Fruit fly (Drosophila melanogaster) whole organism, prepupa: ENCODE results near the gene CAH5.

Source experiments
- CG10631 ChIP-seq: fragments of 200-800 bp; sonication (Bioruptor generic); optimal IDR thresholded peaks from 2 replicates; lab custom pipeline; 2016; ENCODE audit warnings: missing biosample characterization, missing genetic modification characterization
- CG10669 ChIP-seq: fragments of 200-800 bp; sonication (Bioruptor generic); optimal IDR thresholded peaks from 3 replicates; lab custom pipeline; 2018; ENCODE audit warnings: missing biosample characterization, mild to moderate bottlenecking, missing genetic modification characterization, moderate library complexity
- CG11902 ChIP-seq: fragments of 200-800 bp; sonication (Bioruptor generic); optimal IDR thresholded peaks from 3 replicates; lab custom pipeline; 2016; ENCODE audit warnings: missing biosample characterization, missing genetic modification characterization
- CG15336 ChIP-seq: fragments of 200-800 bp; sonication (Bioruptor generic); IDR thresholded peaks from 2 replicates; pipeline ENCODE4 v1.3.6; 2022; ENCODE audit warnings: missing biosample characterization, missing genetic modification characterization
- CG1621 ChIP-seq: fragments of 200-800 bp; sonication (Bioruptor generic); optimal IDR thresholded peaks from 3 replicates; lab custom pipeline; 2018; ENCODE audit warnings: missing biosample characterization, mild to moderate bottlenecking, missing genetic modification characterization
- CG16779 ChIP-seq: fragments of 200-800 bp; sonication (Bioruptor generic); optimal IDR thresholded peaks from 3 replicates; lab custom pipeline; 2017; ENCODE audit warnings: missing biosample characterization, mild to moderate bottlenecking, missing genetic modification characterization
- CG3032 ChIP-seq: fragments of 200-800 bp; optimal IDR thresholded peaks from 2 replicates; lab custom pipeline; 2019; ENCODE audit warnings: missing biosample characterization, mild to moderate bottlenecking, missing genetic modification characterization, moderate library complexity
- CG32006 ChIP-seq: fragments of 200-800 bp; sonication (Bioruptor generic); optimal IDR thresholded peaks from 3 replicates; lab custom pipeline; 2017; ENCODE audit warnings: missing biosample characterization, mild to moderate bottlenecking, missing genetic modification characterization
- CG6276 ChIP-seq: fragments of 200-800 bp; sonication (Bioruptor generic); optimal IDR thresholded peaks from 2 replicates; lab custom pipeline; 2017; ENCODE audit warnings: missing biosample characterization, mild to moderate bottlenecking, missing genetic modification characterization
- CG6792 ChIP-seq: fragments of 200-800 bp; sonication (Bioruptor generic); optimal IDR thresholded peaks from 3 replicates; lab custom pipeline; 2016; ENCODE audit warnings: missing biosample characterization, missing genetic modification characterization
- CG8119 ChIP-seq: fragments of 200-800 bp; sonication (Bioruptor generic); IDR thresholded peaks from 3 replicates; pipeline ENCODE4 v1.3.6; 2022; ENCODE audit warnings: missing biosample characterization, missing genetic modification characterization
- CG8319 ChIP-seq: fragments of 200-800 bp; sonication (Bioruptor generic); optimal IDR thresholded peaks from 3 replicates; lab custom pipeline; 2016; ENCODE audit warnings: missing biosample characterization, missing genetic modification characterization
- CG9139 ChIP-seq: fragments of 200-800 bp; sonication (Bioruptor generic); optimal IDR thresholded peaks from 3 replicates; lab custom pipeline; 2017; ENCODE audit warnings: missing biosample characterization, mild to moderate bottlenecking, missing genetic modification characterization
- Eip75B ChIP-seq: fragments of 200-800 bp; sonication (Bioruptor generic); optimal IDR thresholded peaks from 3 replicates; lab custom pipeline; 2016; ENCODE audit warnings: missing biosample characterization, missing genetic modification characterization
- Ets21C ChIP-seq: fragments of 200-800 bp; sonication (Bioruptor generic); optimal IDR thresholded peaks from 3 replicates; lab custom pipeline; 2016; ENCODE audit warnings: missing biosample characterization, missing genetic modification characterization
- Ets96B ChIP-seq: fragments of 200-800 bp; optimal IDR thresholded peaks from 2 replicates; lab custom pipeline; 2019; ENCODE audit warnings: missing biosample characterization, mild to moderate bottlenecking, missing genetic modification characterization, moderate library complexity
- Lpt ChIP-seq: fragments of 200-800 bp; sonication (Bioruptor generic); optimal IDR thresholded peaks from 3 replicates; lab custom pipeline; 2016; ENCODE audit warnings: missing biosample characterization, missing genetic modification characterization
- Met ChIP-seq: fragments of 200-800 bp; sonication (Bioruptor generic); optimal IDR thresholded peaks from 3 replicates; lab custom pipeline; 2016; ENCODE audit warnings: missing biosample characterization, missing genetic modification characterization
- Sox14 ChIP-seq: fragments of 200-800 bp; sonication (Bioruptor generic); optimal IDR thresholded peaks from 3 replicates; lab custom pipeline; 2016; ENCODE audit warnings: missing biosample characterization, missing genetic modification characterization
- Sox15 ChIP-seq: fragments of 200-800 bp; sonication (Bioruptor generic); optimal IDR thresholded peaks from 3 replicates; lab custom pipeline; 2016; ENCODE audit warnings: missing biosample characterization, missing genetic modification characterization
- acj6 ChIP-seq: fragments of 200-800 bp; sonication (Bioruptor generic); optimal IDR thresholded peaks from 3 replicates; lab custom pipeline; 2016; ENCODE audit warnings: missing biosample characterization, missing genetic modification characterization
- cyc ChIP-seq: fragments of 200-800 bp; sonication (Bioruptor generic); optimal IDR thresholded peaks from 3 replicates; lab custom pipeline; 2016; ENCODE audit warnings: missing biosample characterization, missing genetic modification characterization
- dac ChIP-seq: fragments of 200-800 bp; sonication (Bioruptor generic); optimal IDR thresholded peaks from 2 replicates; lab custom pipeline; 2017; ENCODE audit warnings: missing biosample characterization, mild to moderate bottlenecking, missing genetic modification characterization
- dsx ChIP-seq: fragments of 200-800 bp; optimal IDR thresholded peaks from 3 replicates; lab custom pipeline; 2019; ENCODE audit warnings: missing biosample characterization, mild to moderate bottlenecking, missing genetic modification characterization, moderate library complexity; ENCODE audit not compliant: poor library complexity, severe bottlenecking
- fd59A ChIP-seq: fragments of 200-800 bp; sonication (Bioruptor generic); optimal IDR thresholded peaks from 2 replicates; lab custom pipeline; 2017; ENCODE audit warnings: missing biosample characterization, mild to moderate bottlenecking, missing genetic modification characterization, missing genetic modification reagents
- fd85E ChIP-seq: fragments of 200-800 bp; sonication (Bioruptor generic); optimal IDR thresholded peaks from 3 replicates; lab custom pipeline; 2016; ENCODE audit warnings: missing biosample characterization, missing genetic modification characterization
- fkh ChIP-seq: fragments of 200-800 bp; sonication (Bioruptor generic); optimal IDR thresholded peaks from 3 replicates; lab custom pipeline; 2017; ENCODE audit warnings: missing biosample characterization, mild to moderate bottlenecking, missing genetic modification characterization, moderate library complexity
- lz ChIP-seq: fragments of 200-800 bp; sonication (Bioruptor generic); optimal IDR thresholded peaks from 3 replicates; lab custom pipeline; 2016; ENCODE audit warnings: missing biosample characterization, missing genetic modification characterization
- net ChIP-seq: fragments of 200-800 bp; sonication (Bioruptor generic); optimal IDR thresholded peaks from 3 replicates; lab custom pipeline; 2016; ENCODE audit warnings: missing biosample characterization, missing genetic modification characterization
- ss ChIP-seq, 2 experiments: fragments of 200-800 bp; sonication (Bioruptor generic); optimal IDR thresholded peaks; 2 replicates in 1 of 2; 3 replicates in 1 of 2; lab custom pipeline; 2017 to 2018; ENCODE audit warnings: mild to moderate bottlenecking in 2 of 2, missing biosample characterization in 2 of 2, missing genetic modification characterization in 2 of 2, moderate library complexity in 1 of 2
- topi ChIP-seq: fragments of 200-800 bp; sonication (Bioruptor generic); optimal IDR thresholded peaks from 3 replicates; lab custom pipeline; 2016; ENCODE audit warnings: missing biosample characterization, missing genetic modification characterization
- vri ChIP-seq: fragments of 200-800 bp; sonication (Bioruptor generic); optimal IDR thresholded peaks from 3 replicates; lab custom pipeline; 2016; ENCODE audit warnings: missing biosample characterization, mild to moderate bottlenecking, missing genetic modification characterization

The CAH5 gene

DNA sequence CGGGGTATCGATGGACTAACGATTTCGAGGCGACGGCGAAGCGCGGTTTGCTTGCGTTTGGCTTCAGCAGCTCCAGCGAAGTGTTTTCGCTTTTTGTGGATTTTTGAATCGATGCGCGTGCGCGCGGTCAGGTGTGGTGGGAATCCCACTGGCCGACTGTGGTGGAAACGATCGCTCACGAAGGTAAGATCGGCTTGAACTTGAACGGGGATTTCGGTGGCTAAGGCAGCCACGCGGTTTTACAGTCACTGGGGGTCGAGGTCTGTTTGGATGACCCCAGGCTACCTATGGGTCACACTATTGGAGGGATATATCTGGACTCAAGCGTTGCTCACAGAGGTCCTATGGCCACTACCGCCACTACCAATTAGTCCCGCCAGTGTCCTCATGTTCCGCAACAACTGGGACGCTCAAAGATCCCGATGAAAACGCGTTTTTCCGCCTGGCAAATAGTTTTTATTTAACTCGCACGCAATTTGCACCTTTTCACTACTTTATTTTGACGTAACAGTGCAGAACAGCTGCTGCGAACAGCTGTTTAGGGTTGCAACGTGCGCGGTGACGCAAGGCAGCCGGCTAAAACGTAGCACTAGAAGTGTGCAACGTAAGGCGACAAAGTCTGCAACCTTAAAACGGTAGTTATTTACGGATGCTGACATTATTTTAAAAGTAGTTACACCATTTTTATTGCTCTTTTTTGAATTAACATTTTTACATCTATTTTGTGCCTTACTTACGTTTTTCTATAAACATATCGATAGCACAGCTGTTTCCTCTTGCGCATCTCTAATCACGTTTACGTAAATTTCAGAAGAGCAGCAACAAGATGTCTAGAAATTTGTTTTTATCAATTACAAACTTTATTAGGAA is 10.1 kb upstream of the CAH5 start, which contains the start of the genes qless and mRpL32 (continued):
- TF ChIP-seq fd85E (GFP tag; lab: Kevin White, UChicago) = no peak
- TF ChIP-seq CG6276 (GFP tag; lab: Kevin White, UChicago) = no peak
- TF ChIP-seq CG10631 (GFP tag; lab: Kevin White, UChicago) = peak; percentile 61
- TF ChIP-seq Ets96B (tag; lab: Kevin White, UChicago) = peak; percentile 20
- TF ChIP-seq CG8119 (GFP tag; lab: Robert Waterston, UW) = no peak
- no peak for TF ChIP-seq ss (GFP tag; optimal IDR thresholded peaks at IDR 0.05; lab: Kevin White, UChicago)
- TF ChIP-seq Sox14 (GFP tag; lab: Kevin White, UChicago) = no peak
- TF ChIP-seq Ets21C = peak; percentile 36
- TF ChIP-seq, all 60 proteins: peak for 21

DNA sequence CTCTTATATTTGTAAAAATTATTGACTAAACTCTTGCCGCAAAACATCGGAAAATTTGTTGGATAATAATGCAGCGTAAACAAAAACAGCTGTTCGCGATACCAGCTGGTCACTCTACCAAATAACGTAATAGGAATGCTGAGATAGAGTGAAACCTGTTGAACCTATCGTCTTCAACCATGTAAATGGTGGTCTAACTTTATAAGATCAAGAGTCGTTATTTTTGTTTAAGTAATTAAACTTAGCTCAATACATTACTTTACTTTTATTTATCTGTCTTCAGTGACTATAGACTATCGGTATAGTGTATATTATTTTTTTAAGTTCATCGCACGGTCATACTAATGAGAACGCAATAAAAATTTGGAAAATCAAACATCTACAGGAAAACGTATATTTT is 7.6 kb upstream of the CAH5 start, which contains the start of the genes CG1750 and spn-F:
TSS of gene CG1750 (minus strand) at position 93 of the 400 bp plus-strand sequence.
TSS of gene spn-F (plus strand) at position 320 of the 400 bp plus-strand sequence.
- TF ChIP-seq vri (GFP tag; lab: Kevin White, UChicago) = peak; percentile 85
- TF ChIP-seq fkh (GFP tag; lab: Kevin White, UChicago) = peak; percentile 84
- no peak for TF ChIP-seq Sox14 (GFP tag; lab: Kevin White, UChicago)

DNA sequence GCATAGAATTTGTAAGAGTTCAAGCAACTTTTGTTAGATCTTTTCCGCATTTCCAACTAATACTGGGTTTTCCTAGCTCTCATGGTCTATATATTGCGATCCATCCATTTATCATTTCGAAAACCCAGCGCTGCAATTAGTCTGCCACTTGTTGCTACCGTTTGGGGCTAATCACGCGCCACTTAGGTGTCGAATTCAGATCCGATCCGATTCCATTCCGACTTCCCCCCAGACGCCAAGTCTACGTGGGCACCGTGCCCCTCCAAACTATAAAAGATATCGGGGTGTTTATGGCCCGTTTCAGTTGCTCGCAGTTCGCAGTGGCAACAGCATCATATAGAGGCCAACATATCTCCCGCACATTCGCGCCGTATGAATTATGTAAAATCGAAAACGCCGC is 5.1 kb upstream of the CAH5 start, which contains the start of gene CAH6:
TSS of gene CAH6 (plus strand) at position 301 of the 400 bp plus-strand sequence.
- TF ChIP-seq lz (no peak), fd59A (GFP tag; lab: Kevin White, UChicago) (no peak), CG1621 (tag; lab: Kevin White, UChicago) (no peak), topi (GFP tag; lab: Kevin White, UChicago) (no peak), CG3032 (no peak), Lpt (no peak), net (GFP tag; lab: Kevin White, UChicago) (no peak), CG6792 (GFP tag; lab: Kevin White, UChicago) (no peak), Sox14 (GFP tag; lab: Kevin White, UChicago) (no peak)

DNA sequence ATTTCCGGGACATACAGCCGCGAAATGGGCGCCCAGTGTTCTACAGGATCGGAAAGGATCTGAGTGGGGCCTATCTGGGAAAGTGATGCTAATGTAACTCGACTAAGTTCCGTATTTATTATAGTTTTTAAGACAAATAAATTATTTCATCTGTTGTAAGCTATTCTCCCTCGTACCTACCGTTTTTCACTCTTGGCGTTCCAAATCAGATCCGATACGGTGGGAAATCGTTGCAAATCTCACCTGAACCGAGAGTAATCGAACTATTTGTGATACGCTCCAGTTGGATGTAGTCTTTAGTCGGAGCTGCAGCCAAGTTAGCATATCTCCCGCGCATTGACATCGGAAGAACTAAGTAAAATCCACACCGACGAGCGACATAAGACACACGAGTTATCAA is 2.5 kb upstream of the CAH5 start, which contains the start of gene CAH16:
TSS of gene CAH16 (plus strand) at position 301 of the 400 bp plus-strand sequence.
- no peak for TF ChIP-seq Sox15 (GFP tag; lab: Kevin White, UChicago)
- TF ChIP-seq fd85E (GFP tag; lab: Kevin White, UChicago) = no peak

DNA sequence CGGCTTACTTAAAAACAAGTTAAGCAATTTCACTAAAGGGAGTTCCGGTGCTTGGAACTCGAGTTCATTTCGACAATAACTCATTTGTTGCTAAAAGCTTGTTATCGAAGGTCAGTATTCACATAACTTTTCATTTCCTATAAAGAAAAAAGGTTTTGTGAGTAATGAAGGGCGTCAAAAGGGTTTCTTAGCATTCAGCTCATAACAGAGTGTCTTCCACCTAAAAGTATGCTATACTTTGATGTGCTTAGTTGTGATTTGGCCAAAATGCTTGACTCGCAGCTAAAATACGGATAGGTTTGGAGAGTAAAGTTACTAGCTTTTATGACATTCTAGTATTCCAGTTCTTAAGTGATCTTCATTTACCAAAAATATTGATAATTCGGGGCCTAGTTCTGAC is 1.5 kb downstream of the CAH5 start:
- no peak for TF ChIP-seq Sox15 (GFP tag; lab: Kevin White, UChicago)
- TF ChIP-seq, all 60 proteins: peak for 0

DNA sequence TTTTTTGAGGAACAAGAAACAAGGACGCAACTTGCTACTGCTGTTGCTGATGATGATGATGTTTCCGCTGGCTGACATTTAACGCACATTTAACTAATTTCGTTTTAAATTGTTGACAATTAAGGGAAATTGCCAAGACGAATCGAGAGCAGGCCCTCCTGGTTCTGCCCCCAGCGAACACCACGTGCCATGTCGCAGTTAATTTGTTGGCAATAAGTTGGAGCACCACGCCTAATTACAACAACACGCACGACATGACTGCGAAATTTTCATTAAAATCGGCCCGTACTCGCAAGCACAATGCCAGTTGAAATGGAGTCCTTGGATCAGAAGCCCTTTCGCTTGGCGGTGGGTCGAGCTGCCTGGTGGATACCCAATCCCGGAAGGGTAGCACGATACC is 3.0 kb downstream of the CAH5 start, which contains the start of gene ppk24:
TSS of gene ppk24 (plus strand) at position 301 of the 400 bp plus-strand sequence.
- no peak for TF ChIP-seq Met
- TF ChIP-seq lz = no peak
- no peak for TF ChIP-seq cyc (GFP tag; lab: Kevin White, UChicago)
- no peak for TF ChIP-seq net (GFP tag; lab: Kevin White, UChicago)
- no peak for TF ChIP-seq dsx (GFP tag; lab: Kevin White, UChicago)
- TF ChIP-seq CG32006 (GFP tag; lab: Kevin White, UChicago) = no peak
- TF ChIP-seq CG9139 (GFP tag; lab: Kevin White, UChicago) = no peak
- TF ChIP-seq CG8319 (GFP tag; lab: Kevin White, UChicago) = no peak
- TF ChIP-seq dac (GFP tag; lab: Kevin White, UChicago) = no peak
- TF ChIP-seq CG15336 (GFP tag; lab: Robert Waterston, UW) = no peak
- TF ChIP-seq fd85E (GFP tag; lab: Kevin White, UChicago) = no peak
- no peak for TF ChIP-seq CG11902 (GFP tag; lab: Kevin White, UChicago)
- TF ChIP-seq CG3032 = no peak
- no peak for TF ChIP-seq Ets21C
- no peak for TF ChIP-seq Sox15 (GFP tag; lab: Kevin White, UChicago)
- no peak for TF ChIP-seq CG16779 (tag; lab: Kevin White, UChicago)
- TF ChIP-seq Eip75B (GFP tag; lab: Kevin White, UChicago) = no peak
- no peak for TF ChIP-seq CG10669 (GFP tag; lab: Kevin White, UChicago)
- TF ChIP-seq acj6 = no peak
